Fruit fly (Drosophila melanogaster) whole organism, embryonic: ENCODE results near the gene Lcp65Ag3.

ENCODE experiments used
- Asciz ChIP-seq: fragments of 200-800 bp; sonication (Bioruptor generic); optimal IDR thresholded peaks from 2 replicates; lab custom pipeline; 2017; ENCODE audit warnings: missing biosample characterization, mild to moderate bottlenecking, missing genetic modification characterization, missing genetic modification reagents
- B-H1 ChIP-seq: fragments of 200-800 bp; sonication (Bioruptor generic); IDR thresholded peaks from 3 replicates; pipeline ENCODE4 v1.3.6; 2022; ENCODE audit warnings: missing biosample characterization, missing genetic modification characterization
- CG10431 ChIP-seq: fragments of 200-800 bp; sonication (Bioruptor generic); optimal IDR thresholded peaks from 3 replicates; lab custom pipeline; 2018; ENCODE audit warnings: missing biosample characterization, mild to moderate bottlenecking, missing genetic modification characterization
- CG11093 ChIP-seq: fragments of 200-800 bp; sonication (Bioruptor generic); IDR thresholded peaks from 3 replicates; pipeline ENCODE4 v1.3.6; 2022; ENCODE audit warnings: missing biosample characterization, missing genetic modification characterization
- CG11560 ChIP-seq: fragments of 200-800 bp; sonication (Bioruptor generic); IDR thresholded peaks from 3 replicates; pipeline ENCODE4 v1.3.6; 2022; ENCODE audit warnings: missing biosample characterization, missing genetic modification characterization
- CG11696 ChIP-seq: fragments of 200-800 bp; sonication (Bioruptor generic); IDR thresholded peaks from 2 replicates; pipeline ENCODE4 v1.3.6; 2022; ENCODE audit warnings: missing biosample characterization, missing genetic modification characterization
- CG12236 ChIP-seq: fragments of 200-800 bp; sonication (Bioruptor generic); optimal IDR thresholded peaks from 2 replicates; lab custom pipeline; 2016; ENCODE audit warnings: missing biosample characterization, missing genetic modification characterization
- CG17359 ChIP-seq: fragments of 200-800 bp; sonication (Bioruptor generic); optimal IDR thresholded peaks from 3 replicates; lab custom pipeline; 2018; ENCODE audit warnings: missing biosample characterization, mild to moderate bottlenecking, missing genetic modification characterization, moderate library complexity
- CG17829 ChIP-seq: fragments of 200-800 bp; optimal IDR thresholded peaks from 2 replicates; lab custom pipeline; 2019; ENCODE audit warnings: missing biosample characterization, mild to moderate bottlenecking, missing genetic modification characterization, moderate library complexity
- CG2129 ChIP-seq: fragments of 200-800 bp; sonication (Bioruptor generic); IDR thresholded peaks from 2 replicates; pipeline ENCODE4 v1.3.6; 2022; ENCODE audit warnings: missing biosample characterization, missing genetic modification characterization; ENCODE audit not compliant: partially characterized antibody
- CG31388 ChIP-seq: fragments of 200-800 bp; sonication (Bioruptor generic); optimal IDR thresholded peaks from 2 replicates; lab custom pipeline; 2016; ENCODE audit warnings: missing biosample characterization, missing genetic modification characterization
- CG32772 ChIP-seq: fragments of 200-800 bp; sonication (Bioruptor generic); IDR thresholded peaks from 2 replicates; pipeline ENCODE4 v1.3.6; 2022; ENCODE audit warnings: missing biosample characterization, missing genetic modification characterization
- CG8290 ChIP-seq, 3 experiments: fragments of 200-800 bp; sonication (Bioruptor generic); optimal IDR thresholded peaks; 2 replicates each; lab custom pipeline; 2016 to 2019; ENCODE audit warnings: missing biosample characterization in 3 of 3, missing genetic modification characterization in 3 of 3, mild to moderate bottlenecking in 2 of 3, moderate library complexity in 1 of 3
- E2f2 ChIP-seq: fragments of 200-800 bp; sonication (Bioruptor generic); IDR thresholded peaks from 2 replicates; pipeline ENCODE4 v1.3.6; 2022; ENCODE audit warnings: missing biosample characterization, missing genetic modification characterization
- Fer1 ChIP-seq: fragments of 200-800 bp; sonication (Bioruptor generic); optimal IDR thresholded peaks from 2 replicates; lab custom pipeline; 2017; ENCODE audit warnings: missing biosample characterization, mild to moderate bottlenecking, missing genetic modification characterization
- HHEX ChIP-seq: fragments of 200-800 bp; sonication (Bioruptor generic); optimal IDR thresholded peaks from 3 replicates; lab custom pipeline; 2017; ENCODE audit warnings: missing biosample characterization, mild to moderate bottlenecking, missing genetic modification characterization, missing genetic modification reagents
- Hand ChIP-seq: fragments of 200-800 bp; sonication (Bioruptor generic); optimal IDR thresholded peaks from 2 replicates; lab custom pipeline; 2017; ENCODE audit warnings: mild to moderate bottlenecking, missing biosample characterization, missing genetic modification reagents, missing genetic modification characterization
- Hmr ChIP-seq: fragments of 200-800 bp; sonication (Bioruptor generic); optimal IDR thresholded peaks from 3 replicates; lab custom pipeline; 2017; ENCODE audit warnings: mild to moderate bottlenecking, missing biosample characterization, missing genetic modification reagents, missing genetic modification characterization
- MBD-R2 ChIP-seq: fragments of 200-800 bp; sonication (Bioruptor generic); IDR thresholded peaks from 2 replicates; pipeline ENCODE4 v1.3.6; 2022; ENCODE audit warnings: missing biosample characterization, missing genetic modification characterization
- Max ChIP-seq: fragments of 200-800 bp; sonication (Bioruptor generic); optimal IDR thresholded peaks from 2 replicates; lab custom pipeline; 2016; ENCODE audit warnings: missing biosample characterization, mild to moderate bottlenecking, missing genetic modification characterization
- Myb ChIP-seq: fragments of 200-800 bp; sonication (Bioruptor generic); optimal IDR thresholded peaks from 2 replicates; lab custom pipeline; 2016; ENCODE audit warnings: missing biosample characterization, missing genetic modification characterization
- NC2β ChIP-seq: fragments of 200-800 bp; sonication (Bioruptor generic); optimal IDR thresholded peaks from 2 replicates; lab custom pipeline; 2016; ENCODE audit warnings: missing biosample characterization, missing genetic modification characterization
- Rx ChIP-seq: fragments of 200-800 bp; sonication (Bioruptor generic); IDR thresholded peaks from 2 replicates; pipeline ENCODE4 v1.3.6; 2022; ENCODE audit warnings: missing biosample characterization, missing genetic modification characterization
- Taf1 ChIP-seq: fragments of 200-800 bp; sonication (Bioruptor generic); IDR thresholded peaks from 2 replicates; pipeline ENCODE4 v1.3.6; 2022; ENCODE audit warnings: missing biosample characterization, missing genetic modification characterization
- Tbp ChIP-seq: fragments of >200 bp; optimal IDR thresholded peaks from 2 replicates; lab custom pipeline; 2018; ENCODE audit warnings: missing biosample characterization, missing genetic modification characterization
- amos ChIP-seq: fragments of 200-800 bp; sonication (Bioruptor generic); IDR thresholded peaks from 2 replicates; pipeline ENCODE4 v1.3.6; 2022; ENCODE audit warnings: missing biosample characterization, missing genetic modification characterization; ENCODE audit not compliant: partially characterized antibody
- dm ChIP-seq: fragments of 200-800 bp; sonication (Bioruptor generic); optimal IDR thresholded peaks from 3 replicates; lab custom pipeline; 2016; ENCODE audit warnings: missing biosample characterization, missing genetic modification characterization
- ftz-f1 ChIP-seq: fragments of 200-800 bp; sonication (Bioruptor generic); optimal IDR thresholded peaks from 2 replicates; lab custom pipeline; 2016; ENCODE audit warnings: missing biosample characterization, missing genetic modification characterization
- gcm2 ChIP-seq: fragments of 200-800 bp; sonication (Bioruptor generic); optimal IDR thresholded peaks from 2 replicates; lab custom pipeline; 2016; ENCODE audit warnings: missing biosample characterization, missing genetic modification characterization
- gsb ChIP-seq: fragments of 200-800 bp; sonication (Bioruptor generic); IDR thresholded peaks from 2 replicates; pipeline ENCODE4 v1.3.6; 2022; ENCODE audit warnings: missing biosample characterization, missing genetic modification characterization
- ind ChIP-seq: fragments of 200-800 bp; sonication (Bioruptor generic); optimal IDR thresholded peaks from 3 replicates; lab custom pipeline; 2016; ENCODE audit warnings: missing biosample characterization, missing genetic modification characterization
- insv ChIP-seq, 2 experiments: fragments of 200-800 bp; sonication (Bioruptor generic); optimal IDR thresholded peaks; 3 replicates each; lab custom pipeline; 2016 to 2018; ENCODE audit warnings: missing biosample characterization in 2 of 2, missing genetic modification characterization in 2 of 2
- lab ChIP-seq: fragments of 200-800 bp; sonication (Bioruptor generic); optimal IDR thresholded peaks from 3 replicates; lab custom pipeline; 2017; ENCODE audit warnings: missing biosample characterization, missing genetic modification characterization, mild to moderate bottlenecking, moderate library complexity, missing genetic modification reagents
- luna ChIP-seq: fragments of 200-800 bp; sonication (Bioruptor generic); optimal IDR thresholded peaks from 2 replicates; lab custom pipeline; 2016; ENCODE audit warnings: missing biosample characterization, missing genetic modification characterization
- mam ChIP-seq: fragments of 200-800 bp; sonication (Bioruptor generic); optimal IDR thresholded peaks from 3 replicates; lab custom pipeline; 2016; ENCODE audit warnings: missing biosample characterization, missing genetic modification characterization
- nau ChIP-seq: fragments of 200-800 bp; sonication (Bioruptor generic); optimal IDR thresholded peaks from 3 replicates; lab custom pipeline; 2017; ENCODE audit warnings: missing biosample characterization, mild to moderate bottlenecking, missing genetic modification characterization, missing genetic modification reagents
- onecut ChIP-seq: fragments of 200-800 bp; sonication (Bioruptor generic); IDR thresholded peaks from 2 replicates; pipeline ENCODE4 v1.3.6; 2022; ENCODE audit warnings: missing biosample characterization, missing genetic modification characterization
- phol ChIP-seq: fragments of 200-800 bp; sonication (Bioruptor generic); optimal IDR thresholded peaks from 3 replicates; lab custom pipeline; 2018; ENCODE audit warnings: missing biosample characterization, mild to moderate bottlenecking, missing genetic modification characterization, moderate library complexity
- prd ChIP-seq, 3 experiments: fragments of >200 bp in 2 of 3; fragments of 200-800 bp in 1 of 3; sonication (Bioruptor generic) in 1 of 3; optimal IDR thresholded peaks in 2 of 3; IDR thresholded peaks in 1 of 3; 2 replicates in 2 of 3; 3 replicates in 1 of 3; pipeline versions ENCODE4 v1.3.6 to Lab custom; 2017 to 2022; ENCODE audit warnings: missing biosample characterization in 1 of 3, missing genetic modification characterization in 1 of 3
- psq ChIP-seq: fragments of 200-800 bp; sonication (Bioruptor generic); optimal IDR thresholded peaks from 2 replicates; lab custom pipeline; 2017; ENCODE audit warnings: missing biosample characterization, missing genetic modification characterization
- pzg ChIP-seq: fragments of 200-800 bp; sonication (Bioruptor generic); optimal IDR thresholded peaks from 3 replicates; lab custom pipeline; 2018; ENCODE audit warnings: missing biosample characterization, mild to moderate bottlenecking, missing genetic modification characterization, moderate library complexity
- scrt ChIP-seq: fragments of 200-800 bp; sonication (Bioruptor generic); optimal IDR thresholded peaks from 2 replicates; lab custom pipeline; 2018; ENCODE audit warnings: missing biosample characterization, mild to moderate bottlenecking, missing genetic modification characterization, moderate library complexity
- sqz ChIP-seq: fragments of 200-800 bp; sonication (Bioruptor generic); optimal IDR thresholded peaks from 3 replicates; lab custom pipeline; 2018; ENCODE audit warnings: missing biosample characterization, mild to moderate bottlenecking, missing genetic modification characterization
- ssp ChIP-seq: fragments of 200-800 bp; sonication (Bioruptor generic); IDR thresholded peaks from 2 replicates; pipeline ENCODE4 v1.3.6; 2022; ENCODE audit warnings: missing biosample characterization, missing genetic modification characterization
- tll ChIP-seq, 2 experiments: fragments of 200-800 bp in 1 of 2; fragments of >200 bp in 1 of 2; sonication (Bioruptor generic) in 1 of 2; optimal IDR thresholded peaks; 2 replicates each; lab custom pipeline; 2017 to 2019; ENCODE audit warnings: missing biosample characterization in 2 of 2, missing genetic modification characterization in 2 of 2, mild to moderate bottlenecking in 1 of 2, moderate library complexity in 1 of 2
- trh ChIP-seq: fragments of 200-800 bp; sonication (Bioruptor generic); optimal IDR thresholded peaks from 2 replicates; lab custom pipeline; 2016; ENCODE audit warnings: missing biosample characterization, missing genetic modification characterization
- vvl ChIP-seq: fragments of 200-800 bp; sonication (Bioruptor generic); IDR thresholded peaks from 2 replicates; pipeline ENCODE4 v1.3.6; 2022; ENCODE audit warnings: missing biosample characterization, missing genetic modification characterization
- wor ChIP-seq: fragments of 200-800 bp; sonication (Bioruptor generic); IDR thresholded peaks from 2 replicates; pipeline ENCODE4 v1.3.6; 2022; ENCODE audit warnings: missing biosample characterization, missing genetic modification characterization
- zen ChIP-seq: fragments of 200-800 bp; sonication (Bioruptor generic); optimal IDR thresholded peaks from 3 replicates; lab custom pipeline; 2018; ENCODE audit warnings: missing biosample characterization, mild to moderate bottlenecking, missing genetic modification characterization, moderate library complexity
- zfh1 ChIP-seq: fragments of 200-800 bp; sonication (Bioruptor generic); IDR thresholded peaks from 3 replicates; pipeline ENCODE4 v1.3.6; 2022; ENCODE audit warnings: missing biosample characterization, missing genetic modification characterization

Lcp65Ag3 gene

DNA sequence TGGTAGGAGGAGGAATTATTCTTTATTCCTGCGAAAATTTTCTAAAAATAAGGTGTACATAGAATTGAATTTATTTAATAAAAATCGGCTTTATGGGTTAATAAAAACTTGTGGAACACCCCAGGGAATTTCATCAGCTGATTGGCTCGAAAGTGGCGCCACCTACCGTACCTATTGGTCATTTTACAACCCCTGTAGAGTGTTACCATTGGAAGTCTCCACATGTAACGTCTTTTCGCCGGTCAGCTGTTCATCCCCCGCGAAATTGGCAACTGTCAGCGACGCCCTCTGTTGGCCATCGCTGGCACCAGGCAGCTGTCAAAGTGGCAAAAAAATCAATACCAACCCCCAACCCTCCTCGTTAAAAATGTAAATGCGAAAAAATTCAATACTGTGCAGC, 48.2 kb downstream of the Lcp65Ag3 start, which contains the start of gene CG13293:
TSS of gene CG13293 (plus strand) at position 323 of the 400 bp plus-strand sequence.
- TF ChIP-seq lab (GFP tag; lab: Kevin White, UChicago) = peak; percentile 2
- no peak for TF ChIP-seq CG17359 (tag; lab: Kevin White, UChicago)
- TF ChIP-seq CG17829 (tag; lab: Kevin White, UChicago) = peak; percentile 5
- no peak for TF ChIP-seq zen (tag; lab: Kevin White, UChicago)
- TF ChIP-seq B-H1 = no peak
- TF ChIP-seq Asciz (GFP tag; lab: Kevin White, UChicago) = no peak
- TF ChIP-seq vvl (GFP tag; lab: Robert Waterston, UW) = peak; percentile 32; the same call in 1 of the 2 replicates
- TF ChIP-seq pzg = peak; percentile 63
- TF ChIP-seq CG32772 (GFP tag; lab: Robert Waterston, UW) = no peak
- TF ChIP-seq CG2129 (GFP tag; lab: Robert Waterston, UW) = no peak
- no peak for TF ChIP-seq Tbp
- TF ChIP-seq CG11560 (tag; lab: Robert Waterston, UW) = no peak
- peak; percentile 15 for TF ChIP-seq Hmr (GFP tag; lab: Kevin White, UChicago)
- TF ChIP-seq Max = no peak
- TF ChIP-seq insv (GFP tag; optimal IDR thresholded peaks at IDR 0.05; lab: Kevin White, UChicago) = peak in 1 of 2 experiments; percentile 20
- peak; percentile 61 for TF ChIP-seq Myb (GFP tag; lab: Kevin White, UChicago)
- no peak for TF ChIP-seq E2f2 (GFP tag; lab: Robert Waterston, UW)
- TF ChIP-seq ind = no peak
- TF ChIP-seq CG31388 = no peak
- no peak for TF ChIP-seq Hand (GFP tag; lab: Kevin White, UChicago)
- peak; percentile 24; the same call in 1 of the 2 replicates for TF ChIP-seq Rx (GFP tag; lab: Robert Waterston, UW)
- no peak for TF ChIP-seq CG12236 (GFP tag; lab: Kevin White, UChicago)
- peak; percentile 100 for TF ChIP-seq onecut (GFP tag; lab: Robert Waterston, UW)
- TF ChIP-seq CG8290 (GFP tag; optimal IDR thresholded peaks at IDR 0.05; lab: Kevin White, UChicago) = no peak
- TF ChIP-seq CG8290 (tag; optimal IDR thresholded peaks at IDR 0.05; lab: Kevin White, UChicago) = peak in 1 of 2 experiments; percentile 43
- TF ChIP-seq Fer1 = peak; percentile 17
- peak; percentile 22; the same call in 1 of the 2 replicates for TF ChIP-seq MBD-R2 (GFP tag; lab: Robert Waterston, UW)
- peak; percentile 69 for TF ChIP-seq sqz (GFP tag; lab: Kevin White, UChicago)
- TF ChIP-seq ssp = 0 out of 2 replicates have a peak, but pooled peaks have one; percentile 9
- TF ChIP-seq NC2β (GFP tag; lab: Kevin White, UChicago) = no peak
- no peak for TF ChIP-seq wor
- TF ChIP-seq HHEX (GFP tag; lab: Kevin White, UChicago) = no peak
- no peak for TF ChIP-seq Taf1 (GFP tag; lab: Robert Waterston, UW)
- no peak for TF ChIP-seq luna (GFP tag; lab: Kevin White, UChicago)
- peak; percentile 29 for TF ChIP-seq CG10431
- TF ChIP-seq tll (GFP tag; optimal IDR thresholded peaks at IDR 0.05; lab: Kevin White, UChicago) = no peak
- 0 out of 2 replicates have a peak, but pooled peaks have one; percentile 38 for TF ChIP-seq CG11696 (GFP tag; lab: Robert Waterston, UW)
- no peak for TF ChIP-seq dm (GFP tag; lab: Kevin White, UChicago)
- no peak for TF ChIP-seq prd (optimal IDR thresholded peaks at IDR 0.05; lab: Kevin White, UChicago)
- TF ChIP-seq prd (GFP tag; IDR thresholded peaks at IDR 0.05; lab: Robert Waterston, UW) = no peak
- no peak for TF ChIP-seq gsb (GFP tag; lab: Robert Waterston, UW)
- no peak for TF ChIP-seq mam
- no peak for TF ChIP-seq phol (tag; lab: Kevin White, UChicago)
- TF ChIP-seq zfh1 (GFP tag; lab: Robert Waterston, UW) = no peak
- TF ChIP-seq amos (GFP tag; lab: Robert Waterston, UW) = 0 out of 2 replicates have a peak, but pooled peaks have one; percentile 11
- TF ChIP-seq trh (GFP tag; lab: Kevin White, UChicago) = no peak
- TF ChIP-seq scrt (GFP tag; lab: Kevin White, UChicago) = peak; percentile 53
- no peak for TF ChIP-seq ftz-f1
- TF ChIP-seq CG11093 (GFP tag; lab: Robert Waterston, UW) = 0 out of 3 replicates have a peak, but pooled peaks have one; percentile 8
- no peak for TF ChIP-seq nau (GFP tag; lab: Kevin White, UChicago)
- TF ChIP-seq psq (GFP tag; lab: Kevin White, UChicago) = no peak
- no peak for TF ChIP-seq gcm2
